Worm (Caenorhabditis elegans) whole organism, late embryonic: ENCODE measurements around the gene rnp-9.

Experiments
- nhr-11 ChIP-seq: fragments of 150-350 bp; optimal IDR thresholded peaks from 2 replicates; lab custom pipeline; 2014; ENCODE audit warnings: missing biosample characterization, missing genetic modification characterization
- sdc-2 ChIP-seq: sonication (generic microtip); optimal IDR thresholded peaks from 2 replicates; lab custom pipeline; 2016; ENCODE audit warnings: missing genotype, missing genetic modification characterization, missing compliant biosample characterization

ce11 chrX:10208481-10208880, 41.4 kb downstream of the rnp-9 start:
- TF ChIP-seq nhr-11 (tag; lab: Kevin White, UChicago) (no peak), sdc-2 (no peak)
